Fruit fly (Drosophila melanogaster) whole organism, adult: ENCODE data around the gene Sf3a1.

Experiments
- CG33017 ChIP-seq: fragments of 200-800 bp; sonication (Bioruptor generic); optimal IDR thresholded peaks from 2 replicates; lab custom pipeline; 2018; ENCODE audit warnings: missing biosample characterization, mild to moderate bottlenecking, missing genetic modification characterization, moderate library complexity
- CG5204 ChIP-seq: fragments of 200-800 bp; sonication (Bioruptor generic); optimal IDR thresholded peaks from 2 replicates; lab custom pipeline; 2016; ENCODE audit warnings: missing biosample characterization, missing genetic modification characterization
- CG7045 ChIP-seq: fragments of 200-800 bp; sonication (Bioruptor generic); optimal IDR thresholded peaks from 2 replicates; lab custom pipeline; 2017; ENCODE audit warnings: missing biosample characterization, mild to moderate bottlenecking, missing genetic modification characterization
- Clk ChIP-seq: fragments of 200-800 bp; sonication (Bioruptor generic); optimal IDR thresholded peaks from 2 replicates; lab custom pipeline; 2017; ENCODE audit warnings: missing biosample characterization, missing genetic modification characterization
- Crg-1 ChIP-seq: fragments of 200-800 bp; sonication (Bioruptor generic); optimal IDR thresholded peaks from 2 replicates; lab custom pipeline; 2016; ENCODE audit warnings: missing biosample characterization, missing genetic modification characterization
- bab1 ChIP-seq: fragments of 200-800 bp; sonication (Bioruptor generic); optimal IDR thresholded peaks from 3 replicates; lab custom pipeline; 2019; ENCODE audit warnings: missing biosample characterization, mild to moderate bottlenecking, missing genetic modification characterization, moderate library complexity
- cic ChIP-seq: fragments of 200-800 bp; sonication (Bioruptor generic); optimal IDR thresholded peaks from 2 replicates; lab custom pipeline; 2017; ENCODE audit warnings: missing biosample characterization, mild to moderate bottlenecking, missing genetic modification characterization, moderate library complexity
- kay ChIP-seq: fragments of 200-800 bp; sonication (Bioruptor generic); peaks from one replicate; lab custom pipeline; 2016; ENCODE audit warnings: missing biosample characterization, missing genetic modification characterization, borderline replicate concordance
- pad ChIP-seq: fragments of 200-800 bp; sonication (Bioruptor generic); optimal IDR thresholded peaks from 3 replicates; lab custom pipeline; 2017; ENCODE audit warnings: missing biosample characterization, missing genetic modification characterization, mild to moderate bottlenecking, moderate library complexity, missing genetic modification reagents

dm6 chr3R:16977745-16978305 is 24.3 kb downstream of the Sf3a1 start, which contains the start of gene Actn3:
- TF ChIP-seq CG33017 (tag; lab: Kevin White, UChicago) (no peak), kay (GFP tag; lab: Kevin White, UChicago) (no peak), cic (GFP tag; lab: Kevin White, UChicago) (no peak), pad (no peak), bab1 (GFP tag; lab: Kevin White, UChicago) (no peak), CG7045 (GFP tag; lab: Kevin White, UChicago) (no peak), Crg-1 (GFP tag; lab: Kevin White, UChicago) (no peak), CG5204 (no peak), Clk (GFP tag; lab: Kevin White, UChicago) (no peak)
